Fruit fly (Drosophila melanogaster) whole organism, pupa: ENCODE data around the gene ND-B14.5AL.

Source experiments
- CG10348 ChIP-seq: fragments of 200-800 bp; sonication (Bioruptor generic); IDR thresholded peaks from 2 replicates; pipeline ENCODE4 v1.3.6; 2022; ENCODE audit warnings: missing biosample characterization, missing genetic modification characterization
- CG12605 ChIP-seq: fragments of 200-800 bp; sonication (Bioruptor generic); IDR thresholded peaks from 2 replicates; pipeline ENCODE4 v1.3.6; 2022; ENCODE audit warnings: missing biosample characterization, missing genetic modification characterization
- CG13204 ChIP-seq: fragments of 200-800 bp; sonication (Bioruptor generic); optimal IDR thresholded peaks from 2 replicates; lab custom pipeline; 2018; ENCODE audit warnings: missing biosample characterization, mild to moderate bottlenecking, missing genetic modification characterization, moderate library complexity
- CG14655 ChIP-seq: fragments of 200-800 bp; sonication (Bioruptor generic); optimal IDR thresholded peaks from 3 replicates; lab custom pipeline; 2017; ENCODE audit warnings: mild to moderate bottlenecking, missing biosample characterization, missing genetic modification reagents, missing genetic modification characterization
- CG17806 ChIP-seq: fragments of 200-800 bp; sonication (Bioruptor generic); optimal IDR thresholded peaks from 2 replicates; lab custom pipeline; 2018; ENCODE audit warnings: missing biosample characterization, mild to moderate bottlenecking, missing genetic modification characterization, moderate library complexity
- CG32121 ChIP-seq: fragments of 200-800 bp; sonication (Bioruptor generic); IDR thresholded peaks from 2 replicates; pipeline ENCODE4 v1.3.6; 2022; ENCODE audit warnings: missing biosample characterization, missing genetic modification characterization
- CG34367 ChIP-seq: fragments of 200-800 bp; sonication (Bioruptor generic); optimal IDR thresholded peaks from 2 replicates; lab custom pipeline; 2018; ENCODE audit warnings: missing biosample characterization, mild to moderate bottlenecking, missing genetic modification characterization
- CG4496 ChIP-seq: fragments of 200-800 bp; sonication (Bioruptor generic); IDR thresholded peaks from 3 replicates; pipeline ENCODE4 v1.3.6; 2022; ENCODE audit warnings: missing biosample characterization, missing genetic modification characterization
- CG8159 ChIP-seq: fragments of 200-800 bp; sonication (Bioruptor generic); optimal IDR thresholded peaks from 3 replicates; lab custom pipeline; 2018; ENCODE audit warnings: missing biosample characterization, mild to moderate bottlenecking, missing genetic modification characterization, moderate library complexity
- CG8301 ChIP-seq: fragments of 200-800 bp; sonication (Bioruptor generic); optimal IDR thresholded peaks from 2 replicates; lab custom pipeline; 2018; ENCODE audit warnings: missing biosample characterization, mild to moderate bottlenecking, missing genetic modification characterization
- CG9948 ChIP-seq: fragments of 200-800 bp; sonication (Bioruptor generic); optimal IDR thresholded peaks from 2 replicates; lab custom pipeline; 2018; ENCODE audit warnings: missing biosample characterization, mild to moderate bottlenecking, missing genetic modification characterization, moderate library complexity
- D1 ChIP-seq: fragments of 200-800 bp; sonication (Bioruptor generic); optimal IDR thresholded peaks from 2 replicates; lab custom pipeline; 2018; ENCODE audit warnings: missing biosample characterization, mild to moderate bottlenecking, missing genetic modification characterization, moderate library complexity
- EcR ChIP-seq: fragments of 200-800 bp; sonication (Bioruptor generic); optimal IDR thresholded peaks from 3 replicates; lab custom pipeline; 2019; ENCODE audit warnings: missing biosample characterization, missing genetic modification characterization, mild to moderate bottlenecking, moderate library complexity, missing genetic modification reagents
- Ets98B ChIP-seq: fragments of 200-800 bp; sonication (Bioruptor generic); IDR thresholded peaks from 2 replicates; pipeline ENCODE4 v1.3.6; 2022; ENCODE audit warnings: missing biosample characterization, missing genetic modification characterization
- Pif1A ChIP-seq: fragments of 200-800 bp; sonication (Bioruptor generic); optimal IDR thresholded peaks from 3 replicates; lab custom pipeline; 2016; ENCODE audit warnings: missing biosample characterization, missing genetic modification characterization
- Pif1B ChIP-seq: fragments of 200-800 bp; sonication (Bioruptor generic); optimal IDR thresholded peaks from 3 replicates; lab custom pipeline; 2016; ENCODE audit warnings: missing biosample characterization, missing genetic modification characterization
- Snoo ChIP-seq: fragments of 200-800 bp; sonication (Bioruptor generic); optimal IDR thresholded peaks from 3 replicates; lab custom pipeline; 2017; ENCODE audit warnings: missing biosample characterization, mild to moderate bottlenecking, missing genetic modification characterization, inconsistent platforms
- fd96Ca ChIP-seq: fragments of 200-800 bp; sonication (Bioruptor generic); IDR thresholded peaks from 3 replicates; pipeline ENCODE4 v1.3.6; 2022; ENCODE audit warnings: missing biosample characterization, missing genetic modification characterization
- gl ChIP-seq: fragments of 200-800 bp; sonication (Bioruptor generic); optimal IDR thresholded peaks from 2 replicates; lab custom pipeline; 2018; ENCODE audit warnings: missing biosample characterization, mild to moderate bottlenecking, missing genetic modification characterization
- rn ChIP-seq: fragments of 200-800 bp; sonication (Bioruptor generic); IDR thresholded peaks from 2 replicates; pipeline ENCODE4 v1.3.6; 2022; ENCODE audit warnings: missing biosample characterization, missing genetic modification characterization

ND-B14.5AL gene

DNA sequence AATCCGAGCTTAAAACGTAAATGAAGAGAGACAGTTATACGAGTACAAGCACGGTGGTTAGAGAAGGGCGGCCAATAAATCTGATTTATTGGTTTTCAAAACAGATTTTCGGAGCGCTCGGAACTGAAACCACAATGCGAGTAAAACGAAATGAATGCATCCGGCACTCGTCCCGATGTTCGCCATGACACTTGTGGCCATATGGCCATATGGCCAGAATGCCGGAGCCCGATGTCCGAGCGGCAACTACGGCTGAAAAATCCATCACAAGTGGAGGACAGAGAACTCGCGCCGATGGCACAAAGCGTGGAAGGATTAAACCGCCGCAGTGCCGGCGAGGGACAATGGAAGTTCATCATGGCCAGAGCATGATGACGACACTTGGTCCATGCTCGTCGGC lies 17.0 kb upstream of the ND-B14.5AL start:
- TF ChIP-seq CG4496 (GFP tag; lab: Robert Waterston, UW) (no peak), Pif1B (GFP tag; lab: Kevin White, UChicago) (no peak), CG13204 (GFP tag; lab: Kevin White, UChicago) (no peak), EcR (GFP tag; lab: Kevin White, UChicago) (no peak)
- TF ChIP-seq, all 21 proteins: peak for 0

- TF ChIP-seq CG8159 (tag; lab: Kevin White, UChicago): no peak
- no peak for TF ChIP-seq rn (GFP tag; lab: Robert Waterston, UW)
- TF ChIP-seq Pif1B (GFP tag; lab: Kevin White, UChicago): no peak
- no peak for TF ChIP-seq D1 (tag; lab: Kevin White, UChicago)
- TF ChIP-seq Pif1A (GFP tag; lab: Kevin White, UChicago): no peak
- no peak for TF ChIP-seq CG12605 (GFP tag; lab: Robert Waterston, UW)
- TF ChIP-seq CG8301 (tag; lab: Kevin White, UChicago): no peak
- no peak for TF ChIP-seq CG17806
- no peak for TF ChIP-seq CG13204 (GFP tag; lab: Kevin White, UChicago)
- TF ChIP-seq fd96Ca (GFP tag; lab: Robert Waterston, UW): no peak
- no peak for TF ChIP-seq CG34367 (tag; lab: Kevin White, UChicago)
- no peak for TF ChIP-seq CG10348 (GFP tag; lab: Robert Waterston, UW)
- no peak for TF ChIP-seq gl
- TF ChIP-seq Snoo (tag; lab: Kevin White, UChicago): no peak
- TF ChIP-seq EcR (GFP tag; lab: Kevin White, UChicago): no peak
- TF ChIP-seq CG9948 (tag; lab: Kevin White, UChicago): no peak
- TF ChIP-seq CG4496 (GFP tag; lab: Robert Waterston, UW): no peak
- no peak for TF ChIP-seq Ets98B (GFP tag; lab: Robert Waterston, UW)
- no peak for TF ChIP-seq CG32121 (GFP tag; lab: Robert Waterston, UW)
Measured at dm6 chr3L:22607076-22607475, 907 bp downstream of the ND-B14.5AL start.

- no peak for TF ChIP-seq CG32121 (GFP tag; lab: Robert Waterston, UW)
- no peak for TF ChIP-seq CG17806
- no peak for TF ChIP-seq rn (GFP tag; lab: Robert Waterston, UW)
- TF ChIP-seq D1 (tag; lab: Kevin White, UChicago): no peak
- no peak for TF ChIP-seq CG13204 (GFP tag; lab: Kevin White, UChicago)
- TF ChIP-seq EcR (GFP tag; lab: Kevin White, UChicago): no peak
- no peak for TF ChIP-seq CG9948 (tag; lab: Kevin White, UChicago)
- TF ChIP-seq fd96Ca (GFP tag; lab: Robert Waterston, UW): no peak
- TF ChIP-seq CG34367 (tag; lab: Kevin White, UChicago): no peak
- TF ChIP-seq Pif1A (GFP tag; lab: Kevin White, UChicago): no peak
- TF ChIP-seq, all 21 proteins: peak for 0
Measured at dm6 chr3L:22616784-22617183, 10.6 kb downstream of the ND-B14.5AL start.

- no peak for TF ChIP-seq EcR (GFP tag; lab: Kevin White, UChicago)
- TF ChIP-seq Pif1A (GFP tag; lab: Kevin White, UChicago): no peak
- TF ChIP-seq, all 21 proteins: peak for 0
Measured at dm6 chr3L:22634111-22634510, 27.9 kb downstream of the ND-B14.5AL start.

DNA sequence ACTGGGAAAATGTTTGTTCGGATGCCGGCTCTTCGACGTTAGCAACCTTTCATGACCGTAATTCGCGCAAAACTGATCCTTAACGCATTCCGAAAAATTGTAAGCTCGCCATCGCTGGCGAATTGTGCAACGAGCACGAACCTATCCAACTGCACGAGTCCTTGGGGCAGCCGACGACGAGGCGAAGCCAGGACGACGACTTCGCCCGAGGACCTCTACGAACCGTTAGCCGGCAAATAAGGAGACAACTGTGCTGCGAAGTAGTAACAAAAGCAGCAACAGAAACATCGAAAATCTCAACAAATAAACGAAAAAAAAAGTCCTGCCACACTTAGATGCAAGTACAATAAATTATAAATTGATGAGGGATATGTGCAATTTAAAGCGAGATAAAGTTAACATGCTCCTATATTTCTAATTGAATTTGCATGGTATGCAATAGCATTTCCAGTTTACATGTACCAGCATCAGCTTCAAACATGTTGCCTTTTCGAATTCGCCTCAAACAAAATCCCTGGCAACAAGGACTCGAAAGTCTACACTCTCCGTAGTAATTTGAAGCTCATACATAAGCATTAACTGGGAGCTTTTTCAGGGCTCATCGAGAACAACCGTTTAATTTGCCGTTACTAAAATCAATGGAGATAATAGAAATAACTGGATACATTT lies 31.8 kb downstream of the ND-B14.5AL start, which contains the start of gene CG14459:
Gene CG14459 (minus strand): TSS at position 51 of the 669 bp plus-strand sequence.
- no peak for TF ChIP-seq rn (GFP tag; lab: Robert Waterston, UW)
- TF ChIP-seq CG8159 (tag; lab: Kevin White, UChicago): no peak

- TF ChIP-seq CG32121 (GFP tag; lab: Robert Waterston, UW) (no peak), fd96Ca (GFP tag; lab: Robert Waterston, UW) (no peak)
- TF ChIP-seq, all 21 proteins: peak for 0
Measured at dm6 chr3L:22642276-22642900, 36.2 kb downstream of the ND-B14.5AL start.

dm6 chr3L:22645327-22645726 lies 39.2 kb downstream of the ND-B14.5AL start, which contains the start of gene CG33766:
Gene CG33766 (plus strand): TSS chr3L:22645627.
- no peak for TF ChIP-seq Pif1A (GFP tag; lab: Kevin White, UChicago)
- TF ChIP-seq rn (GFP tag; lab: Robert Waterston, UW): no peak

dm6 chr3L:22646007-22646406 lies 39.8 kb downstream of the ND-B14.5AL start, which contains the start of gene CG33767:
Gene CG33767 (plus strand): TSS chr3L:22646307.
- no peak for TF ChIP-seq Ets98B (GFP tag; lab: Robert Waterston, UW)
- no peak for TF ChIP-seq Snoo (tag; lab: Kevin White, UChicago)
- TF ChIP-seq CG14655 (GFP tag; lab: Kevin White, UChicago): no peak
- no peak for TF ChIP-seq D1 (tag; lab: Kevin White, UChicago)
- no peak for TF ChIP-seq CG4496 (GFP tag; lab: Robert Waterston, UW)
- no peak for TF ChIP-seq CG8301 (tag; lab: Kevin White, UChicago)
- no peak for TF ChIP-seq CG9948 (tag; lab: Kevin White, UChicago)
- TF ChIP-seq fd96Ca (GFP tag; lab: Robert Waterston, UW): no peak
- no peak for TF ChIP-seq CG32121 (GFP tag; lab: Robert Waterston, UW)
- no peak for TF ChIP-seq Pif1A (GFP tag; lab: Kevin White, UChicago)
- TF ChIP-seq CG8159 (tag; lab: Kevin White, UChicago): no peak
- no peak for TF ChIP-seq gl
- TF ChIP-seq EcR (GFP tag; lab: Kevin White, UChicago): no peak
- no peak for TF ChIP-seq CG17806
- no peak for TF ChIP-seq CG12605 (GFP tag; lab: Robert Waterston, UW)
- TF ChIP-seq CG10348 (GFP tag; lab: Robert Waterston, UW): no peak
- no peak for TF ChIP-seq rn (GFP tag; lab: Robert Waterston, UW)
